Worm (Caenorhabditis elegans): ENCODE data around the gene ctsa-1.1.
A peak's percentile ranks its signal among the peaks of the same experiment; 100 is the strongest.

Gene ctsa-1.1

ce11 chrII:4728687-4729086 is 8.8 kb upstream of the ctsa-1.1 start:
- TF ChIP-seq aly-1 (tag; optimal IDR thresholded peaks at IDR 0.05) = no peak
- no peak for TF ChIP-seq sea-1 (GFP tag; conservative IDR thresholded peaks at IDR 0.05)
- no peak for TF ChIP-seq flt-1 (GFP tag; IDR thresholded peaks at IDR 0.05)

DNA sequence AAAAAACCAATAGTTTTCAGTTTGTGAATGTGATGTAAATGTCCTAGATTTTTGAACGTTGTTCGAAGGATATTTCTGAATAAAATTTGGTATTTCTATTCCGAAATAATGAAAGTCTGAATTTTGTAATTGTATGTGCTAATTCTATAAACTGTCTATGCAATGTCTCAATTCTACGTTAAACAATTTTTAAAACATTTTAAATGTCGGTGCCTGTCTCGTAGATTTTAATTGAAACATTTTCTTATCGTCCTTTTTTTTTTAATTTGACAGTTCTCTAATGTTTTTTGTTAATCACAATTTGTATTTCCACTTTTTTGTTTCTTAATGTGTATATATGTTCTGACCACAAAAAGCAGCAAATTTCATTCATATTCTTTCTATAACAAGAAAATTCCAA is 7.7 kb upstream of the ctsa-1.1 start, which contains the start of gene F41C3.7:
F41C3.7 (plus strand) TSS at position 301 of the 400 bp plus-strand sequence.
- TF ChIP-seq flt-1 (GFP tag; IDR thresholded peaks at IDR 0.05) = no peak
- no peak for TF ChIP-seq hmbx-1 (tag; optimal IDR thresholded peaks at IDR 0.05)
- no peak for TF ChIP-seq scrt-1 (GFP tag; IDR thresholded peaks at IDR 0.05)
- no peak for TF ChIP-seq hnd-1 (tag; optimal IDR thresholded peaks at IDR 0.05)
- no peak for TF ChIP-seq F13C5.2 (tag; optimal IDR thresholded peaks at IDR 0.05)
- TF ChIP-seq ceh-13 (GFP tag; optimal IDR thresholded peaks at IDR 0.05) = no peak
- TF ChIP-seq sea-1 (GFP tag; conservative IDR thresholded peaks at IDR 0.05) = no peak
- no peak for TF ChIP-seq B0310.2 (tag; optimal IDR thresholded peaks at IDR 0.05)
- no peak for TF ChIP-seq ceh-36 (tag; optimal IDR thresholded peaks at IDR 0.05)
- TF ChIP-seq tbx-37 (GFP tag; conservative IDR thresholded peaks at IDR 0.05) = no peak
- TF ChIP-seq ets-7 (tag; optimal IDR thresholded peaks at IDR 0.05) = no peak
- TF ChIP-seq pes-1 (GFP tag; IDR thresholded peaks at IDR 0.05) = no peak
- no peak for TF ChIP-seq tra-4 (tag; optimal IDR thresholded peaks at IDR 0.05)
- TF ChIP-seq hmg-4 (GFP tag; optimal IDR thresholded peaks at IDR 0.05) = no peak
- TF ChIP-seq aly-1 (tag; optimal IDR thresholded peaks at IDR 0.05) = no peak
- no peak for TF ChIP-seq ama-1 (optimal IDR thresholded peaks at IDR 0.05)
- no peak for TF ChIP-seq tbx-11 (GFP tag; IDR thresholded peaks at IDR 0.05)

ce11 chrII:4733848-4734247 is 3.6 kb upstream of the ctsa-1.1 start, which contains the start of gene F41C3.11:
F41C3.11 (minus strand) TSS chrII:4733948.
- TF ChIP-seq sea-1 (GFP tag; conservative IDR thresholded peaks at IDR 0.05) = no peak
- no peak for TF ChIP-seq flt-1 (GFP tag; IDR thresholded peaks at IDR 0.05)
- no peak for TF ChIP-seq B0310.2 (tag; optimal IDR thresholded peaks at IDR 0.05)
- no peak for TF ChIP-seq ets-7 (tag; optimal IDR thresholded peaks at IDR 0.05)
- TF ChIP-seq pes-1 (GFP tag; IDR thresholded peaks at IDR 0.05) = no peak
- TF ChIP-seq tbx-11 (GFP tag; IDR thresholded peaks at IDR 0.05) = no peak
- TF ChIP-seq hmg-4 (GFP tag; optimal IDR thresholded peaks at IDR 0.05) = no peak
- no peak for TF ChIP-seq scrt-1 (GFP tag; IDR thresholded peaks at IDR 0.05)
- no peak for TF ChIP-seq ceh-36 (tag; optimal IDR thresholded peaks at IDR 0.05)
- no peak for TF ChIP-seq tra-4 (tag; optimal IDR thresholded peaks at IDR 0.05)

ce11 chrII:4734477-4734876 is 3.0 kb upstream of the ctsa-1.1 start:
- no peak for TF ChIP-seq hmbx-1 (tag; optimal IDR thresholded peaks at IDR 0.05)
- no peak for TF ChIP-seq hnd-1 (tag; optimal IDR thresholded peaks at IDR 0.05)

ce11 chrII:4736585-4736984 is 863 bp upstream of the ctsa-1.1 start:
- TF ChIP-seq pes-1 (GFP tag; IDR thresholded peaks at IDR 0.05) = no peak
- TF ChIP-seq ceh-36 (tag; optimal IDR thresholded peaks at IDR 0.05) = no peak
- TF ChIP-seq flt-1 (GFP tag; IDR thresholded peaks at IDR 0.05) = no peak
- no peak for TF ChIP-seq hmg-4 (GFP tag; optimal IDR thresholded peaks at IDR 0.05)
- no peak for TF ChIP-seq ama-1 (optimal IDR thresholded peaks at IDR 0.05)
- TF ChIP-seq hmbx-1 (tag; optimal IDR thresholded peaks at IDR 0.05) = no peak
- no peak for TF ChIP-seq F13C5.2 (tag; optimal IDR thresholded peaks at IDR 0.05)
- no peak for TF ChIP-seq hnd-1 (tag; optimal IDR thresholded peaks at IDR 0.05)
- no peak for TF ChIP-seq aly-1 (tag; optimal IDR thresholded peaks at IDR 0.05)

DNA sequence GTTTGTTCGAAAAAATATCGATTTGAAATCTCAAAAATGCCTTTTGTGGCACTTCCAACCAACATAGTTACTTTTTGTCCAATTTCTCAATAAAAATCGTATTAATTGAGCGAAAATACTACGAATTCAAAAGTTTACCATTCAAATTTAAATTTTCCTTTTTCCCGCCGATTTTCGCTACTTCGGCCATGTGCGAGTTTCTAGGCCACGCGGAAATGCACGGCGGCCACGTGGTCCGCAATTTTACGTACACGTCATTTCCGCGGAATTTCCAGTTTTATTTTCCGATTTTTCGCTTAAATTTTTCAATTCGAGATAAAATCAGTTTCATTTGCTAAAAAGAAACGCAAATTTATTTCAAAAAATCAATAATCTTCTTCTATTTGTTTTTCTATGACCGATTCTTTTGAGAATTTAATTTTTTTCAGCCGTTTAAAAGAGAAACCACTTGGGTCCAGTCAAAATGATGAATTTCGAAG is 2.6 kb downstream of the ctsa-1.1 start, which contains the start of gene eas-1:
eas-1 (plus strand) TSS at position 429 of the 479 bp plus-strand sequence.
- TF ChIP-seq hmg-4 (GFP tag; optimal IDR thresholded peaks at IDR 0.05) (peak; percentile 69), tbx-37 (GFP tag; conservative IDR thresholded peaks at IDR 0.05) (peak; percentile 92), pes-1 (GFP tag; IDR thresholded peaks at IDR 0.05) (peak; percentile 71; the same call in 1 of the 2 replicates), ets-7 (tag; optimal IDR thresholded peaks at IDR 0.05) (peak; percentile 49), F13C5.2 (tag; optimal IDR thresholded peaks at IDR 0.05) (peak; percentile 40), ama-1 (optimal IDR thresholded peaks at IDR 0.05) (no peak)

DNA sequence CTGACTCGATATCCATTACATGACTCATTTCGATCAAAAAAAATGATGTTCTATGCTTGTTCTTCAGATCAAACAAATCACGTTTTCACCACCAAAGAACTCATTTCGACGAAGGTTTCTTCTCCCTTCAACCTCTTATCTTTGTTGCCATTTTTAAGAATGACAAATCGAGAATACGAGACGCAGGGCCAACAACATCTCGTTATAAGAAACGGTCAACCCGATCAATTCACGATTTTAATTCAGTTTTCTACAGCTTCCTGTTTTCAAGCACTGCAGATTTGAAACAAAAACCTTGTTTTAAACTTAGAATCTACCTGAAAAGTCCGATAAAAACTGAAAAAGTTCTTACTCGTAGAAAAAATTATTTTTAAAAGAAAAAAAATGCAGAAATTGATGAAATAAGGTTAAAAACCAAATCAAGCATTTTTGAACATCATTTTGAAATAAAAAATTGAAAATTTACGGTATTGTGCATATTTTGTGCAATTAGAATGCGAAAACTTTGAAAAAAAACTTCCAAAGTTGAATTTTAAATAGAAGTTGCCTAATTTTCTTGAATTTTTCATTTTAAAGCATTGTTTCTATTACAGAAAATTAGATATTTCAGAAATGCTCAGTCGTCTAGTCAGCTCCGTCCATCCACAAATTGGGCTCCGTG is 4.2 kb downstream of the ctsa-1.1 start, which contains the start of gene acs-11:
acs-11 (plus strand) TSS at position 611 of the 661 bp plus-strand sequence.
- TF ChIP-seq sea-1 (GFP tag; conservative IDR thresholded peaks at IDR 0.05) = no peak
- TF ChIP-seq scrt-1 (GFP tag; IDR thresholded peaks at IDR 0.05) = no peak
- no peak for TF ChIP-seq flt-1 (GFP tag; IDR thresholded peaks at IDR 0.05)
- no peak for TF ChIP-seq ama-1 (optimal IDR thresholded peaks at IDR 0.05)
- TF ChIP-seq ets-7 (tag; optimal IDR thresholded peaks at IDR 0.05) = no peak
- TF ChIP-seq B0310.2 (tag; optimal IDR thresholded peaks at IDR 0.05) = no peak
- no peak for TF ChIP-seq pes-1 (GFP tag; IDR thresholded peaks at IDR 0.05)
- no peak for TF ChIP-seq tbx-11 (GFP tag; IDR thresholded peaks at IDR 0.05)
- no peak for TF ChIP-seq ceh-13 (GFP tag; optimal IDR thresholded peaks at IDR 0.05)
- TF ChIP-seq tra-4 (tag; optimal IDR thresholded peaks at IDR 0.05) = no peak
- no peak for TF ChIP-seq hnd-1 (tag; optimal IDR thresholded peaks at IDR 0.05)
- no peak for TF ChIP-seq hmg-4 (GFP tag; optimal IDR thresholded peaks at IDR 0.05)
- no peak for TF ChIP-seq F13C5.2 (tag; optimal IDR thresholded peaks at IDR 0.05)

ce11 chrII:4745281-4745680 is 7.8 kb downstream of the ctsa-1.1 start:
- no peak for TF ChIP-seq tbx-37 (GFP tag; conservative IDR thresholded peaks at IDR 0.05)
- TF ChIP-seq pes-1 (GFP tag; IDR thresholded peaks at IDR 0.05) = no peak
- no peak for TF ChIP-seq F13C5.2 (tag; optimal IDR thresholded peaks at IDR 0.05)
- TF ChIP-seq sea-1 (GFP tag; conservative IDR thresholded peaks at IDR 0.05) = no peak
- TF ChIP-seq ceh-13 (GFP tag; optimal IDR thresholded peaks at IDR 0.05) = no peak
- TF ChIP-seq ama-1 (optimal IDR thresholded peaks at IDR 0.05) = no peak
- TF ChIP-seq hmg-4 (GFP tag; optimal IDR thresholded peaks at IDR 0.05) = no peak
- TF ChIP-seq aly-1 (tag; optimal IDR thresholded peaks at IDR 0.05) = no peak
